3 worm cellular contexts compared by ENCODE assay signal in genomic region chrX:6456567-6456966, ce11.
TF ChIP-seq lines count a peak whose summit lies in the region.

Gene pept-1 (plus strand): TSS chrX:6456872.

TF ChIP-seq in whole organism, L2 larva, 48 proteins besides CTCF, POLR2A, EP300 and RAD21 (continued from another document):
- TF ChIP-seq lin-11 (tag; optimal IDR thresholded peaks at IDR 0.05; lab: Kevin White, UChicago) = no peak
- peak; percentile 46 for TF ChIP-seq gmeb-1 (tag; optimal IDR thresholded peaks at IDR 0.05; lab: Kevin White, UChicago)
- TF ChIP-seq ztf-1 (GFP tag; conservative IDR thresholded peaks at IDR 0.05; lab: Robert Waterston, UW) = no peak
- peak; percentile 70 for TF ChIP-seq crh-2 (tag; optimal IDR thresholded peaks at IDR 0.05; lab: Kevin White, UChicago)
- TF ChIP-seq mab-5 (tag; optimal IDR thresholded peaks at IDR 0.05; lab: Kevin White, UChicago) = no peak
- no peak for TF ChIP-seq peb-1 (tag; optimal IDR thresholded peaks at IDR 0.05; lab: Kevin White, UChicago)
- TF ChIP-seq sma-9 (GFP tag; optimal IDR thresholded peaks at IDR 0.05; lab: Kevin White, UChicago) = peak; percentile 68
- TF ChIP-seq sma-9 (tag; optimal IDR thresholded peaks at IDR 0.05; lab: Kevin White, UChicago) = no peak
- no peak for TF ChIP-seq ceh-16 (tag; optimal IDR thresholded peaks at IDR 0.05; lab: Kevin White, UChicago)
- TF ChIP-seq unc-55 (GFP tag; optimal IDR thresholded peaks at IDR 0.05; lab: Kevin White, UChicago) = no peak
- no peak for TF ChIP-seq unc-62 (GFP tag; optimal IDR thresholded peaks at IDR 0.05; lab: Kevin White, UChicago)
- no peak for TF ChIP-seq skn-1 (tag; optimal IDR thresholded peaks at IDR 0.05; lab: Kevin White, UChicago)
- TF ChIP-seq nhr-129 (tag; optimal IDR thresholded peaks at IDR 0.05; lab: Kevin White, UChicago) = no peak
- no peak for TF ChIP-seq ztf-11 (tag; optimal IDR thresholded peaks at IDR 0.05; lab: Kevin White, UChicago)
- TF ChIP-seq ama-1 (optimal IDR thresholded peaks at IDR 0.05; lab: Kevin White, UChicago) = no peak
- TF ChIP-seq elt-3 (tag; optimal IDR thresholded peaks at IDR 0.05; lab: Kevin White, UChicago) = no peak
- TF ChIP-seq nhr-6 (tag; optimal IDR thresholded peaks at IDR 0.05; lab: Kevin White, UChicago) = no peak
- TF ChIP-seq aly-2 (tag; optimal IDR thresholded peaks at IDR 0.05; lab: Kevin White, UChicago) = no peak
- no peak for TF ChIP-seq nhr-21 (tag; optimal IDR thresholded peaks at IDR 0.05; lab: Kevin White, UChicago)
- TF ChIP-seq R02D3.7 (tag; optimal IDR thresholded peaks at IDR 0.05; lab: Kevin White, UChicago) = no peak
- no peak for TF ChIP-seq ceh-82 (tag; optimal IDR thresholded peaks at IDR 0.05; lab: Kevin White, UChicago)

TF ChIP-seq in whole organism, L4 larva, 104 proteins besides CTCF, POLR2A, EP300 and RAD21 (continued from another document and continues in another):
- no peak for TF ChIP-seq F26F4.8 (GFP tag; conservative IDR thresholded peaks at IDR 0.05; lab: Robert Waterston, UW)
- TF ChIP-seq dmd-6 (GFP tag; IDR thresholded peaks at IDR 0.05; lab: Robert Waterston, UW) = peak; percentile 88
- TF ChIP-seq nhr-111 (GFP tag; optimal IDR thresholded peaks at IDR 0.05; lab: Kevin White, UChicago) = no peak
- TF ChIP-seq nhr-48 (tag; optimal IDR thresholded peaks at IDR 0.05; lab: Kevin White, UChicago) = peak; percentile 45
- no peak for TF ChIP-seq lsy-2 (tag; optimal IDR thresholded peaks at IDR 0.05; lab: Kevin White, UChicago)
- no peak for TF ChIP-seq lin-39 (tag; optimal IDR thresholded peaks at IDR 0.05; lab: Kevin White, UChicago)
- peak; percentile 45; the same call in 1 of the 2 replicates for TF ChIP-seq pha-4 (GFP tag; IDR thresholded peaks at IDR 0.05; lab: Robert Waterston, UW)
- no peak for TF ChIP-seq pha-4 (tag; optimal IDR thresholded peaks at IDR 0.05; lab: Kevin White, UChicago)
- no peak for TF ChIP-seq D1046.2 (GFP tag; IDR thresholded peaks at IDR 0.05; lab: Robert Waterston, UW)
- no peak for TF ChIP-seq egl-43 (GFP tag; IDR thresholded peaks at IDR 0.05; lab: Robert Waterston, UW)
- TF ChIP-seq lim-7 (GFP tag; IDR thresholded peaks at IDR 0.05; lab: Robert Waterston, UW) = no peak
- no peak for TF ChIP-seq nhr-42 (GFP tag; IDR thresholded peaks at IDR 0.05; lab: Robert Waterston, UW)
- TF ChIP-seq nhr-28 (tag; optimal IDR thresholded peaks at IDR 0.05; lab: Kevin White, UChicago) = peak; percentile 60
- no peak for TF ChIP-seq tag-97 (GFP tag; IDR thresholded peaks at IDR 0.05; lab: Robert Waterston, UW)
- TF ChIP-seq lin-29 (GFP tag; IDR thresholded peaks at IDR 0.05; lab: Robert Waterston, UW) = no peak
- no peak for TF ChIP-seq daf-16 (GFP tag; optimal IDR thresholded peaks at IDR 0.05; lab: Kevin White, UChicago)
- peak; percentile 58 for TF ChIP-seq daf-16 (tag; optimal IDR thresholded peaks at IDR 0.05; lab: Kevin White, UChicago)
- no peak for TF ChIP-seq ztf-7 (tag; optimal IDR thresholded peaks at IDR 0.05; lab: Kevin White, UChicago)
- no peak for TF ChIP-seq sdz-12 (GFP tag; optimal IDR thresholded peaks at IDR 0.05; lab: Kevin White, UChicago)
- TF ChIP-seq tra-1 (GFP tag; IDR thresholded peaks at IDR 0.05; lab: Robert Waterston, UW) = peak; percentile 76
- peak; percentile 40 for TF ChIP-seq nhr-6 (tag; optimal IDR thresholded peaks at IDR 0.05; lab: Kevin White, UChicago)
- TF ChIP-seq zip-11 (GFP tag; IDR thresholded peaks at IDR 0.05; lab: Robert Waterston, UW) = no peak
- no peak for TF ChIP-seq ces-1 (GFP tag; optimal IDR thresholded peaks at IDR 0.05; lab: Kevin White, UChicago)
- TF ChIP-seq ctbp-1 (GFP tag; IDR thresholded peaks at IDR 0.05; lab: Robert Waterston, UW) = no peak
- TF ChIP-seq ZK546.5 (tag; optimal IDR thresholded peaks at IDR 0.05; lab: Kevin White, UChicago) = no peak
- no peak for TF ChIP-seq ama-1 (optimal IDR thresholded peaks at IDR 0.05; lab: Kevin White, UChicago)
- TF ChIP-seq F49E8.2 (tag; optimal IDR thresholded peaks at IDR 0.05; lab: Kevin White, UChicago; ENCODE audit: borderline replicate concordance) = no peak
- no peak for TF ChIP-seq ceh-44 (GFP tag; IDR thresholded peaks at IDR 0.05; lab: Robert Waterston, UW)
- TF ChIP-seq arid-1 (GFP tag; conservative IDR thresholded peaks at IDR 0.05; lab: Robert Waterston, UW) = no peak
- TF ChIP-seq lin-1 (GFP tag; IDR thresholded peaks at IDR 0.05; lab: Robert Waterston, UW) = peak; percentile 23; the same call in 1 of the 2 replicates
- no peak for TF ChIP-seq T26A8.4 (GFP tag; IDR thresholded peaks at IDR 0.05; lab: Robert Waterston, UW)
- TF ChIP-seq hlh-11 (tag; optimal IDR thresholded peaks at IDR 0.05; lab: Kevin White, UChicago) = peak; percentile 91
- no peak for TF ChIP-seq F37D6.2 (tag; optimal IDR thresholded peaks at IDR 0.05; lab: Kevin White, UChicago)
- TF ChIP-seq snpc-1.2 (GFP tag; IDR thresholded peaks at IDR 0.05; lab: Robert Waterston, UW) = no peak
- no peak for TF ChIP-seq jun-1 (tag; optimal IDR thresholded peaks at IDR 0.05; lab: Kevin White, UChicago)
- TF ChIP-seq nhr-237 (tag; optimal IDR thresholded peaks at IDR 0.05; lab: Kevin White, UChicago) = no peak
- TF ChIP-seq mep-1 (tag; optimal IDR thresholded peaks at IDR 0.05; lab: Kevin White, UChicago) = no peak
- no peak for TF ChIP-seq daf-12 (tag; optimal IDR thresholded peaks at IDR 0.05; lab: Kevin White, UChicago)
- TF ChIP-seq ceh-62 (tag; optimal IDR thresholded peaks at IDR 0.05; lab: Kevin White, UChicago) = no peak
- TF ChIP-seq dmd-8 (GFP tag; IDR thresholded peaks at IDR 0.05; lab: Robert Waterston, UW) = no peak
- TF ChIP-seq php-3 (GFP tag; IDR thresholded peaks at IDR 0.05; lab: Robert Waterston, UW) = peak; percentile 73
- no peak for TF ChIP-seq dmd-9 (GFP tag; IDR thresholded peaks at IDR 0.05; lab: Robert Waterston, UW)
- TF ChIP-seq daf-8 (GFP tag; IDR thresholded peaks at IDR 0.05; lab: Robert Waterston, UW) = no peak
- TF ChIP-seq zfp-2 (tag; optimal IDR thresholded peaks at IDR 0.05; lab: Kevin White, UChicago) = no peak
- no peak for TF ChIP-seq madf-5 (GFP tag; IDR thresholded peaks at IDR 0.05; lab: Robert Waterston, UW)
- 0 out of 2 replicates have a peak, but pooled peaks have one; percentile 16 for TF ChIP-seq nhr-41 (GFP tag; IDR thresholded peaks at IDR 0.05; lab: Robert Waterston, UW)
- no peak for TF ChIP-seq ZK337.2 (GFP tag; IDR thresholded peaks at IDR 0.05; lab: Robert Waterston, UW)
- peak; percentile 30 for TF ChIP-seq nhr-77 (tag; optimal IDR thresholded peaks at IDR 0.05; lab: Kevin White, UChicago)
- TF ChIP-seq saeg-2 (GFP tag; IDR thresholded peaks at IDR 0.05; lab: Robert Waterston, UW) = no peak
- TF ChIP-seq F44E2.7 (GFP tag; IDR thresholded peaks at IDR 0.05; lab: Robert Waterston, UW) = no peak
- TF ChIP-seq aly-2 (tag; optimal IDR thresholded peaks at IDR 0.05; lab: Kevin White, UChicago) = no peak
- TF ChIP-seq aha-1 (tag; lab: Kevin White, UChicago) = no peak
- TF ChIP-seq lin-38 (GFP tag; IDR thresholded peaks at IDR 0.05; lab: Robert Waterston, UW) = no peak
- no peak for TF ChIP-seq Y75B8A.6 (GFP tag; IDR thresholded peaks at IDR 0.05; lab: Robert Waterston, UW)
- no peak for TF ChIP-seq attf-4 (tag; optimal IDR thresholded peaks at IDR 0.05; lab: Kevin White, UChicago)
- TF ChIP-seq daf-19 (GFP tag; conservative IDR thresholded peaks at IDR 0.05; lab: Robert Waterston, UW) = no peak
- no peak for TF ChIP-seq unc-39 (tag; optimal IDR thresholded peaks at IDR 0.05; lab: Kevin White, UChicago)
- no peak for TF ChIP-seq Y105C5A.15 (GFP tag; IDR thresholded peaks at IDR 0.05; lab: Robert Waterston, UW)
- TF ChIP-seq dpl-1 (GFP tag; optimal IDR thresholded peaks at IDR 0.05; lab: Kevin White, UChicago) = no peak
- TF ChIP-seq unc-130 (GFP tag; optimal IDR thresholded peaks at IDR 0.05; lab: Kevin White, UChicago) = no peak
- TF ChIP-seq set-16 (GFP tag; IDR thresholded peaks at IDR 0.05; lab: Robert Waterston, UW) = no peak
- no peak for TF ChIP-seq zip-2 (tag; optimal IDR thresholded peaks at IDR 0.05; lab: Kevin White, UChicago)

TF ChIP-seq in whole organism, young adult, 124 proteins besides CTCF, POLR2A, EP300 and RAD21 (continued from another document):
- no peak for TF ChIP-seq madf-6 (GFP tag; IDR thresholded peaks at IDR 0.05; lab: Robert Waterston, UW)
- no peak for TF ChIP-seq egrh-3 (GFP tag; IDR thresholded peaks at IDR 0.05; lab: Robert Waterston, UW)
- TF ChIP-seq B0019.2 (GFP tag; conservative IDR thresholded peaks at IDR 0.05; lab: Robert Waterston, UW) = no peak
- no peak for TF ChIP-seq dpl-1 (GFP tag; optimal IDR thresholded peaks at IDR 0.05; lab: Kevin White, UChicago)
- no peak for TF ChIP-seq K11D2.4 (GFP tag; IDR thresholded peaks at IDR 0.05; lab: Robert Waterston, UW)
- TF ChIP-seq atf-7 (tag; optimal IDR thresholded peaks at IDR 0.05; lab: Kevin White, UChicago) = peak; percentile 50
- no peak for TF ChIP-seq somi-1 (GFP tag; optimal IDR thresholded peaks at IDR 0.05; lab: Kevin White, UChicago)
- TF ChIP-seq D2030.7 (GFP tag; IDR thresholded peaks at IDR 0.05; lab: Robert Waterston, UW) = no peak
- TF ChIP-seq ztf-18 (tag; optimal IDR thresholded peaks at IDR 0.05; lab: Kevin White, UChicago) = no peak
- no peak for TF ChIP-seq unc-62 (GFP tag; optimal IDR thresholded peaks at IDR 0.05; lab: Kevin White, UChicago)
- no peak for TF ChIP-seq lin-26 (GFP tag; IDR thresholded peaks at IDR 0.05; lab: Robert Waterston, UW)
- no peak for TF ChIP-seq F39B2.1 (GFP tag; IDR thresholded peaks at IDR 0.05; lab: Robert Waterston, UW)
- TF ChIP-seq nhr-27 (tag; optimal IDR thresholded peaks at IDR 0.05; lab: Kevin White, UChicago) = no peak
- no peak for TF ChIP-seq ccch-3 (GFP tag; optimal IDR thresholded peaks at IDR 0.05; lab: Kevin White, UChicago)
- TF ChIP-seq ztf-26 (tag; optimal IDR thresholded peaks at IDR 0.05; lab: Kevin White, UChicago) = no peak
- no peak for TF ChIP-seq mxl-1 (tag; optimal IDR thresholded peaks at IDR 0.05; lab: Kevin White, UChicago)
TF ChIP-seq in whole organism, young adult: peak in this region for 8.
